Worm (Caenorhabditis elegans) whole organism, early embryonic: Measurements from ENCODE around the gene crh-1.

Experiments used
- B0310.2 ChIP-seq: sonication (generic microtip); optimal IDR thresholded peaks from 2 replicates; lab custom pipeline; 2016; ENCODE audit warnings: mild to moderate bottlenecking, missing genetic modification characterization, missing compliant biosample characterization
- F13C5.2 ChIP-seq: sonication (generic microtip); optimal IDR thresholded peaks from 2 replicates; lab custom pipeline; 2017; ENCODE audit warnings: mild to moderate bottlenecking, missing genetic modification characterization, inconsistent platforms, missing compliant biosample characterization
- aly-1 ChIP-seq: sonication (generic microtip); optimal IDR thresholded peaks from 2 replicates; lab custom pipeline; 2016; ENCODE audit warnings: missing genetic modification characterization, missing compliant biosample characterization
- ama-1 ChIP-seq: fragments of 150-350 bp; optimal IDR thresholded peaks from 2 replicates; lab custom pipeline; 2014
- ceh-13 ChIP-seq: fragments of 200-800 bp; sonication (Bioruptor generic); optimal IDR thresholded peaks from 2 replicates; lab custom pipeline; 2018; ENCODE audit warnings: mild to moderate bottlenecking, missing genetic modification characterization, missing compliant biosample characterization
- ceh-36 ChIP-seq: sonication (generic microtip); optimal IDR thresholded peaks from 2 replicates; lab custom pipeline; 2016; ENCODE audit warnings: missing genetic modification characterization, inconsistent platforms, missing compliant biosample characterization
- ets-7 ChIP-seq: sonication (generic microtip); optimal IDR thresholded peaks from 2 replicates; lab custom pipeline; 2016; ENCODE audit warnings: missing genotype, missing genetic modification characterization, missing compliant biosample characterization
- flt-1 ChIP-seq: fragments of 200-800 bp; sonication (Bioruptor generic); IDR thresholded peaks from 2 replicates; pipeline ENCODE4 v1.3.6; 2022; ENCODE audit warnings: missing genetic modification characterization, missing compliant biosample characterization
- hmbx-1 ChIP-seq: sonication (generic microtip); optimal IDR thresholded peaks from 2 replicates; lab custom pipeline; 2016; ENCODE audit warnings: mild to moderate bottlenecking, missing genetic modification characterization, missing compliant biosample characterization
- hmg-4 ChIP-seq: fragments of 200-800 bp; sonication (Bioruptor generic); optimal IDR thresholded peaks from 2 replicates; lab custom pipeline; 2018; ENCODE audit warnings: mild to moderate bottlenecking, missing genetic modification characterization, missing compliant biosample characterization
- hnd-1 ChIP-seq: sonication (generic microtip); optimal IDR thresholded peaks from 2 replicates; lab custom pipeline; 2016; ENCODE audit warnings: missing genetic modification characterization, missing compliant biosample characterization
- pes-1 ChIP-seq: fragments of 200-800 bp; sonication (Bioruptor generic); IDR thresholded peaks from 2 replicates; pipeline ENCODE4 v1.3.6; 2022; ENCODE audit warnings: missing genetic modification reagents, missing genetic modification characterization, missing compliant biosample characterization
- scrt-1 ChIP-seq: fragments of 200-800 bp; sonication (Bioruptor generic); IDR thresholded peaks from 2 replicates; pipeline ENCODE4 v1.3.6; 2022; ENCODE audit warnings: missing genetic modification characterization, missing compliant biosample characterization
- sea-1 ChIP-seq: fragments of 200-800 bp; sonication (Bioruptor generic); conservative IDR thresholded peaks from 2 replicates; pipeline ENCODE4 v1.3.6; 2022; ENCODE audit warnings: missing genetic modification characterization, missing compliant biosample characterization
- tbx-11 ChIP-seq: fragments of 200-800 bp; sonication (Bioruptor generic); IDR thresholded peaks from 2 replicates; pipeline ENCODE4 v1.3.6; 2022; ENCODE audit warnings: missing genetic modification characterization, missing compliant biosample characterization
- tbx-37 ChIP-seq: fragments of 200-800 bp; sonication (Bioruptor generic); conservative IDR thresholded peaks from 2 replicates; pipeline ENCODE4 v1.3.6; 2022; ENCODE audit warnings: missing genetic modification reagents, missing genetic modification characterization, missing compliant biosample characterization
- tra-4 ChIP-seq: sonication (generic microtip); optimal IDR thresholded peaks from 2 replicates; lab custom pipeline; 2017; ENCODE audit warnings: missing genetic modification characterization, missing compliant biosample characterization

Gene crh-1

ce11 chrIII:11698569-11698968 lies 41.0 kb downstream of the crh-1 start, which contains the start of gene Y41C4A.7:
Gene Y41C4A.7 (plus strand): TSS chrIII:11698869.
- TF ChIP-seq ama-1 (lab: Kevin White, UChicago) (no peak), hmbx-1 (tag; lab: Kevin White, UChicago) (no peak), flt-1 (no peak), tra-4 (tag; lab: Kevin White, UChicago) (no peak), pes-1 (GFP tag; lab: Robert Waterston, UW) (no peak), scrt-1 (GFP tag; lab: Robert Waterston, UW) (no peak), sea-1 (no peak), B0310.2 (tag; lab: Kevin White, UChicago) (no peak), F13C5.2 (no peak), ceh-13 (GFP tag; lab: Kevin White, UChicago) (no peak), aly-1 (tag; lab: Kevin White, UChicago) (no peak)

- TF ChIP-seq ceh-36 (tag; lab: Kevin White, UChicago) (no peak), scrt-1 (GFP tag; lab: Robert Waterston, UW) (no peak), ets-7 (no peak), F13C5.2 (no peak)
Measured at ce11 chrIII:11699959-11700358, 42.4 kb downstream of the crh-1 start, which contains the start of gene pqn-84. Gene pqn-84 (plus strand): TSS chrIII:11700259.

- TF ChIP-seq ceh-13 (GFP tag; lab: Kevin White, UChicago) (no peak), tra-4 (tag; lab: Kevin White, UChicago) (no peak), flt-1 (no peak), pes-1 (GFP tag; lab: Robert Waterston, UW) (no peak), hnd-1 (tag; lab: Kevin White, UChicago) (no peak), F13C5.2 (no peak), scrt-1 (GFP tag; lab: Robert Waterston, UW) (no peak), B0310.2 (tag; lab: Kevin White, UChicago) (peak; percentile 13), aly-1 (tag; lab: Kevin White, UChicago) (no peak), hmg-4 (GFP tag; lab: Kevin White, UChicago) (no peak), sea-1 (no peak), ceh-36 (tag; lab: Kevin White, UChicago) (no peak), tbx-11 (GFP tag; lab: Robert Waterston, UW) (0 out of 2 replicates have a peak, but pooled peaks have one; percentile 16), hmbx-1 (tag; lab: Kevin White, UChicago) (no peak)
Measured at ce11 chrIII:11701863-11702262, 44.3 kb downstream of the crh-1 start.

- TF ChIP-seq aly-1 (tag; lab: Kevin White, UChicago) (no peak), tbx-11 (GFP tag; lab: Robert Waterston, UW) (no peak)
Measured at ce11 chrIII:11703006-11703775, 45.6 kb downstream of the crh-1 start.

- TF ChIP-seq hmbx-1 (tag; lab: Kevin White, UChicago) (no peak), aly-1 (tag; lab: Kevin White, UChicago) (no peak), tbx-11 (GFP tag; lab: Robert Waterston, UW) (no peak), hnd-1 (tag; lab: Kevin White, UChicago) (no peak), ets-7 (no peak), tbx-37 (GFP tag; lab: Robert Waterston, UW) (no peak)
Measured at ce11 chrIII:11703776-11704093, 46.2 kb downstream of the crh-1 start, which contains the start of gene col-95. Gene col-95 (plus strand): TSS chrIII:11703994.

- TF ChIP-seq sea-1 (no peak), tbx-37 (GFP tag; lab: Robert Waterston, UW) (no peak), flt-1 (no peak), B0310.2 (tag; lab: Kevin White, UChicago) (no peak), ama-1 (lab: Kevin White, UChicago) (no peak), hnd-1 (tag; lab: Kevin White, UChicago) (no peak), hmbx-1 (tag; lab: Kevin White, UChicago) (no peak), ets-7 (no peak), pes-1 (GFP tag; lab: Robert Waterston, UW) (no peak), tra-4 (tag; lab: Kevin White, UChicago) (no peak)
Measured at ce11 chrIII:11704377-11704978, 46.9 kb downstream of the crh-1 start.

ce11 chrIII:11705930-11706329 lies 48.4 kb downstream of the crh-1 start:
- no peak for TF ChIP-seq aly-1 (tag; lab: Kevin White, UChicago)
- TF ChIP-seq ceh-13 (GFP tag; lab: Kevin White, UChicago) = no peak
- TF ChIP-seq scrt-1 (GFP tag; lab: Robert Waterston, UW) = no peak
- no peak for TF ChIP-seq tbx-11 (GFP tag; lab: Robert Waterston, UW)
- TF ChIP-seq ets-7 = no peak
- no peak for TF ChIP-seq ama-1 (lab: Kevin White, UChicago)
- TF ChIP-seq F13C5.2 = no peak
- TF ChIP-seq tra-4 (tag; lab: Kevin White, UChicago) = no peak
- TF ChIP-seq hmbx-1 (tag; lab: Kevin White, UChicago) = no peak
- TF ChIP-seq hnd-1 (tag; lab: Kevin White, UChicago) = no peak
- no peak for TF ChIP-seq flt-1
- TF ChIP-seq sea-1 = no peak

- TF ChIP-seq tbx-37 (GFP tag; lab: Robert Waterston, UW) = no peak
- TF ChIP-seq hnd-1 (tag; lab: Kevin White, UChicago) = no peak
- TF ChIP-seq sea-1 = no peak
- no peak for TF ChIP-seq F13C5.2
- TF ChIP-seq scrt-1 (GFP tag; lab: Robert Waterston, UW) = no peak
- no peak for TF ChIP-seq flt-1
- TF ChIP-seq ets-7 = no peak
- TF ChIP-seq ceh-36 (tag; lab: Kevin White, UChicago) = no peak
- no peak for TF ChIP-seq B0310.2 (tag; lab: Kevin White, UChicago)
- TF ChIP-seq hmg-4 (GFP tag; lab: Kevin White, UChicago) = no peak
- TF ChIP-seq pes-1 (GFP tag; lab: Robert Waterston, UW) = no peak
- no peak for TF ChIP-seq aly-1 (tag; lab: Kevin White, UChicago)
Measured at ce11 chrIII:11706665-11707064, 49.1 kb downstream of the crh-1 start, which contains the start of gene col-96. Gene col-96 (minus strand): TSS chrIII:11706765.
